Worm (Caenorhabditis elegans) whole organism, L1 larva: Measurements from ENCODE around the gene vdac-1.

ENCODE experiments used
- C04F5.9 ChIP-seq: sonication (generic microtip); optimal IDR thresholded peaks from 2 replicates; lab custom pipeline; 2016; ENCODE audit warnings: missing genetic modification characterization, missing compliant biosample characterization
- aha-1 ChIP-seq: fragments of 150-350 bp; optimal IDR thresholded peaks from 2 replicates; lab custom pipeline; 2014; ENCODE audit warnings: missing biosample characterization, missing genetic modification characterization
- ama-1 ChIP-seq: fragments of 150-350 bp; optimal IDR thresholded peaks from 2 replicates; lab custom pipeline; 2014
- lin-15B ChIP-seq: fragments of 150-350 bp; sonication (generic microtip); optimal IDR thresholded peaks from 3 replicates; lab custom pipeline; 2014; ENCODE audit warnings: missing biosample characterization, missing genetic modification characterization
- lsy-2 ChIP-seq, 2 experiments: fragments of 150-350 bp; optimal IDR thresholded peaks; 2 replicates each; lab custom pipeline; 2014; ENCODE audit warnings: missing biosample characterization in 2 of 2, missing genetic modification characterization in 2 of 2
- nhr-28 ChIP-seq: fragments of 150-350 bp; optimal IDR thresholded peaks from 2 replicates; lab custom pipeline; 2014; ENCODE audit warnings: missing biosample characterization, missing genetic modification characterization
- snpc-4 ChIP-seq: fragments of 150-350 bp; optimal IDR thresholded peaks from 2 replicates; lab custom pipeline; 2014; ENCODE audit warnings: missing biosample characterization, missing genetic modification characterization

- no peak for TF ChIP-seq lin-15B (tag; lab: Kevin White, UChicago)
- no peak for TF ChIP-seq lsy-2 (tag; optimal IDR thresholded peaks at IDR 0.05; lab: Kevin White, UChicago)
- no peak for TF ChIP-seq snpc-4
- TF ChIP-seq aha-1 (tag; lab: Kevin White, UChicago), result no peak
- TF ChIP-seq nhr-28 (tag; lab: Kevin White, UChicago), result no peak
- TF ChIP-seq ama-1 (lab: Kevin White, UChicago), result no peak
- no peak for TF ChIP-seq C04F5.9 (tag; lab: Kevin White, UChicago)
Observed at ce11 chrIV:7521591-7521990, 13.9 kb upstream of the vdac-1 start.
